Worm (Caenorhabditis elegans): Measurements from ENCODE around the gene T07G12.4.

ce11 chrIV:10533639-10534038, 4.8 kb downstream of the T07G12.4 start, which contains the start of gene T07G12.3:
- TF ChIP-seq aly-1 (tag; optimal IDR thresholded peaks at IDR 0.05) (no peak), pes-1 (GFP tag; IDR thresholded peaks at IDR 0.05) (no peak), B0310.2 (tag; optimal IDR thresholded peaks at IDR 0.05) (no peak)
